Worm (Caenorhabditis elegans) whole organism, L1 larva: ENCODE data around the gene flp-34.
A peak's percentile ranks its signal among the peaks of the same experiment; 100 is the strongest.

Experiments
- C16A3.4 ChIP-seq: fragments of 150-350 bp; optimal IDR thresholded peaks from 2 replicates; lab custom pipeline; 2014; ENCODE audit warnings: missing biosample characterization, missing genetic modification characterization
- Y116A8C.19 ChIP-seq: sonication (generic microtip); optimal IDR thresholded peaks from 2 replicates; lab custom pipeline; 2016; ENCODE audit warnings: missing compliant biosample characterization, missing genetic modification characterization, borderline replicate concordance
- blmp-1 ChIP-seq: fragments of 150-350 bp; optimal IDR thresholded peaks from 2 replicates; lab custom pipeline; 2014; ENCODE audit warnings: missing biosample characterization, missing genetic modification characterization
- ceh-63 ChIP-seq: fragments of 200-800 bp; sonication (Bioruptor generic); optimal IDR thresholded peaks from 2 replicates; lab custom pipeline; 2018; ENCODE audit warnings: mild to moderate bottlenecking, missing genetic modification characterization, missing compliant biosample characterization
- ceh-8 ChIP-seq: fragments of 200-800 bp; sonication (Bioruptor generic); optimal IDR thresholded peaks from 2 replicates; lab custom pipeline; 2018; ENCODE audit warnings: mild to moderate bottlenecking, missing genetic modification characterization, moderate library complexity, missing compliant biosample characterization
- ceh-82 ChIP-seq, 3 experiments: fragments of 150-350 bp in 1 of 3; sonication (generic microtip) in 2 of 3; optimal IDR thresholded peaks; 2 replicates each; lab custom pipeline; 2014 to 2017; ENCODE audit warnings: missing biosample characterization in 3 of 3, missing genetic modification characterization in 3 of 3
- ceh-90 ChIP-seq: sonication (generic microtip); optimal IDR thresholded peaks from 2 replicates; lab custom pipeline; 2016; ENCODE audit warnings: missing genetic modification characterization, missing compliant biosample characterization
- ces-1 ChIP-seq: fragments of 150-350 bp; optimal IDR thresholded peaks from 2 replicates; lab custom pipeline; 2014; ENCODE audit warnings: missing biosample characterization, missing genetic modification reagents, missing genetic modification characterization
- dpl-1 ChIP-seq, 3 experiments: fragments of 150-350 bp in 2 of 3; sonication (generic microtip) in 1 of 3; optimal IDR thresholded peaks; 2 replicates each; lab custom pipeline; 2014 to 2017; ENCODE audit warnings: missing biosample characterization in 3 of 3, missing genetic modification characterization in 3 of 3, missing genetic modification reagents in 3 of 3
- dsc-1 ChIP-seq: sonication (generic microtip); optimal IDR thresholded peaks from 2 replicates; lab custom pipeline; 2016; ENCODE audit warnings: mild to moderate bottlenecking, missing genetic modification characterization, missing compliant biosample characterization
- efl-1 ChIP-seq, 4 experiments: fragments of 150-350 bp; optimal IDR thresholded peaks in 3 of 4; peaks in 1 of 4; 1 replicate in 1 of 4; 2 replicates in 3 of 4; lab custom pipeline; 2014; ENCODE audit warnings: missing biosample characterization in 2 of 4, missing genetic modification characterization in 2 of 4, missing genetic modification reagents in 2 of 4
- efl-3 ChIP-seq: fragments of 200-800 bp; sonication (Bioruptor generic); optimal IDR thresholded peaks from 2 replicates; lab custom pipeline; 2018; ENCODE audit warnings: mild to moderate bottlenecking, missing genetic modification characterization, missing compliant biosample characterization
- egl-13 ChIP-seq: sonication (generic microtip); optimal IDR thresholded peaks from 2 replicates; lab custom pipeline; 2016; ENCODE audit warnings: missing genotype, missing genetic modification reagents, missing genetic modification characterization, missing compliant biosample characterization
- ets-5 ChIP-seq: fragments of 200-800 bp; sonication (Bioruptor generic); IDR thresholded peaks from 2 replicates; pipeline ENCODE4 v1.3.6; 2022; ENCODE audit warnings: missing genetic modification characterization, missing compliant biosample characterization
- fkh-8 ChIP-seq: sonication (generic microtip); optimal IDR thresholded peaks from 2 replicates; lab custom pipeline; 2016; ENCODE audit warnings: mild to moderate bottlenecking, missing genetic modification characterization, missing compliant biosample characterization
- fos-1 ChIP-seq: fragments of 150-350 bp; optimal IDR thresholded peaks from 2 replicates; lab custom pipeline; 2014; ENCODE audit warnings: missing biosample characterization, missing genetic modification characterization
- hlh-4 ChIP-seq: sonication (generic microtip); optimal IDR thresholded peaks from 2 replicates; lab custom pipeline; 2016; ENCODE audit warnings: mild to moderate bottlenecking, missing genetic modification characterization, missing compliant biosample characterization
- hpl-2 ChIP-seq: fragments of 150-350 bp; optimal IDR thresholded peaks from 2 replicates; lab custom pipeline; 2014; ENCODE audit warnings: missing biosample characterization, missing genetic modification reagents, missing genetic modification characterization
- isw-1 ChIP-seq: fragments of 200-800 bp; sonication (Bioruptor generic); IDR thresholded peaks from 2 replicates; pipeline ENCODE4 v1.3.6; 2022; ENCODE audit warnings: missing genetic modification characterization, missing compliant biosample characterization
- jun-1 ChIP-seq: fragments of 150-350 bp; optimal IDR thresholded peaks from 2 replicates; lab custom pipeline; 2014; ENCODE audit warnings: missing biosample characterization, missing genetic modification reagents, missing genetic modification characterization
- lin-35 ChIP-seq, 2 experiments: fragments of 150-350 bp; optimal IDR thresholded peaks; 2 replicates each; lab custom pipeline; 2014; ENCODE audit warnings: missing biosample characterization in 2 of 2, missing genetic modification characterization in 2 of 2, missing genetic modification reagents in 2 of 2
- lin-39 ChIP-seq: fragments of 150-350 bp; optimal IDR thresholded peaks from 2 replicates; lab custom pipeline; 2014; ENCODE audit warnings: missing biosample characterization, missing genetic modification reagents, missing genetic modification characterization
- lir-3 ChIP-seq: sonication (generic microtip); optimal IDR thresholded peaks from 2 replicates; lab custom pipeline; 2016; ENCODE audit warnings: mild to moderate bottlenecking, missing genetic modification characterization, moderate library complexity, missing compliant biosample characterization; ENCODE audit not compliant: poor library complexity
- lsy-2 ChIP-seq, 2 experiments: fragments of 150-350 bp; optimal IDR thresholded peaks; 2 replicates each; lab custom pipeline; 2014; ENCODE audit warnings: missing biosample characterization in 2 of 2, missing genetic modification characterization in 2 of 2
- mab-9 ChIP-seq: fragments of 200-800 bp; sonication (Bioruptor generic); IDR thresholded peaks from 2 replicates; pipeline ENCODE4 v1.3.6; 2022; ENCODE audit warnings: missing genetic modification reagents, missing genetic modification characterization, missing compliant biosample characterization
- mep-1 ChIP-seq: fragments of 150-350 bp; optimal IDR thresholded peaks from 2 replicates; lab custom pipeline; 2014; ENCODE audit warnings: missing biosample characterization, missing genetic modification characterization
- nhr-11 ChIP-seq: fragments of 150-350 bp; optimal IDR thresholded peaks from 2 replicates; lab custom pipeline; 2014; ENCODE audit warnings: missing biosample characterization, missing genetic modification characterization
- nhr-19 ChIP-seq: fragments of 200-800 bp; sonication (Bioruptor generic); conservative IDR thresholded peaks from 2 replicates; pipeline ENCODE4 v1.3.6; 2022; ENCODE audit warnings: missing genetic modification characterization, missing compliant biosample characterization
- nhr-20 ChIP-seq: sonication (generic microtip); optimal IDR thresholded peaks from 2 replicates; lab custom pipeline; 2016; ENCODE audit warnings: mild to moderate bottlenecking, missing genetic modification characterization, missing compliant biosample characterization
- nhr-47 ChIP-seq: sonication (generic microtip); optimal IDR thresholded peaks from 2 replicates; lab custom pipeline; 2016; ENCODE audit warnings: mild to moderate bottlenecking, missing genetic modification characterization, moderate library complexity, missing compliant biosample characterization
- nhr-84 ChIP-seq: sonication (generic microtip); optimal IDR thresholded peaks from 2 replicates; lab custom pipeline; 2017; ENCODE audit warnings: missing biosample characterization, missing genetic modification characterization
- nhr-85 ChIP-seq: sonication (generic microtip); peaks from one replicate; lab custom pipeline; 2016; ENCODE audit warnings: missing genetic modification characterization, inconsistent platforms, missing compliant biosample characterization
- pag-3 ChIP-seq: sonication (generic microtip); optimal IDR thresholded peaks from 2 replicates; lab custom pipeline; 2017; ENCODE audit warnings: missing genetic modification characterization, mild to moderate bottlenecking, missing compliant biosample characterization, antibody characterized with exemption, borderline replicate concordance; ENCODE audit not compliant: insufficient read depth
- pqm-1 ChIP-seq: sonication (generic microtip); optimal IDR thresholded peaks from 3 replicates; lab custom pipeline; 2017; ENCODE audit warnings: missing biosample characterization, missing genetic modification characterization
- rnt-1 ChIP-seq: sonication (generic microtip); optimal IDR thresholded peaks from 2 replicates; lab custom pipeline; 2016; ENCODE audit warnings: mild to moderate bottlenecking, missing genetic modification characterization, moderate library complexity, missing compliant biosample characterization
- snpc-4 ChIP-seq: fragments of 150-350 bp; optimal IDR thresholded peaks from 2 replicates; lab custom pipeline; 2014; ENCODE audit warnings: missing biosample characterization, missing genetic modification characterization
- sox-4 ChIP-seq: sonication (generic microtip); optimal IDR thresholded peaks from 2 replicates; lab custom pipeline; 2016; ENCODE audit warnings: missing genetic modification characterization, missing compliant biosample characterization
- sptf-1 ChIP-seq: fragments of 150-350 bp; optimal IDR thresholded peaks from 2 replicates; lab custom pipeline; 2014; ENCODE audit warnings: missing biosample characterization, missing genetic modification characterization
- sup-37 ChIP-seq: fragments of 200-800 bp; sonication (Bioruptor generic); optimal IDR thresholded peaks from 2 replicates; lab custom pipeline; 2018; ENCODE audit warnings: mild to moderate bottlenecking, missing genetic modification characterization, missing compliant biosample characterization
- tlp-1 ChIP-seq: fragments of 150-350 bp; optimal IDR thresholded peaks from 2 replicates; lab custom pipeline; 2014; ENCODE audit warnings: missing biosample characterization, missing genetic modification characterization
- unc-130 ChIP-seq: fragments of 150-350 bp; optimal IDR thresholded peaks from 2 replicates; lab custom pipeline; 2017; ENCODE audit warnings: missing biosample characterization, missing genetic modification characterization, inconsistent platforms
- unc-30 ChIP-seq: sonication (generic microtip); optimal IDR thresholded peaks from 2 replicates; lab custom pipeline; 2017; ENCODE audit warnings: missing biosample characterization, missing genetic modification characterization
- unc-62 ChIP-seq: fragments of 150-350 bp; optimal IDR thresholded peaks from 2 replicates; lab custom pipeline; 2014; ENCODE audit warnings: missing biosample characterization, missing genetic modification reagents, missing genetic modification characterization
- ztf-11 ChIP-seq, 2 experiments: sonication (generic microtip); optimal IDR thresholded peaks; 2 replicates each; lab custom pipeline; 2016 to 2017; ENCODE audit warnings: missing genetic modification characterization in 2 of 2, missing biosample characterization in 1 of 2, missing compliant biosample characterization in 1 of 2
- ztf-4 ChIP-seq: fragments of 150-350 bp; optimal IDR thresholded peaks from 2 replicates; lab custom pipeline; 2014; ENCODE audit warnings: missing biosample characterization, missing genetic modification characterization

The flp-34 gene

DNA sequence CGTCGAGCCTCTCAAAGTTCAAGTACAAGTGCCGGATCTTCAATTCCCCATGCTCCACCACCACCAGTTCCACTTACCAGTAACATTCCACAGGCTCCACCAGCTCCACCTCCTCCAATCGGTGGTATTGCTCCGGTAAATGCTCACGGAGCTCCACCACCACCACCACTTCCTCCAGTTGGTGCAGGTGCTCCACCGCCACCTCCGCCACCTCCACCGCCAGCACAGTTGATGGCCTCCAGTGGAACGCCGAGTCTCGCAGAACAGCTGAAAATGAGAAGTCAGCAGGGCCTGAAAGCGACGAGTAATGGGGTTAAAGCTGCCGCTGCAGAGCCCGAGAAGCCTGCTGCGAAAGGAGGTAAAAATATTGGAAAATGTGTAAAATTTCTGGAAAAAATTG is 42.9 kb downstream of the flp-34 start:
- no peak for TF ChIP-seq nhr-19 (GFP tag; lab: Robert Waterston, UW)
- TF ChIP-seq rnt-1 (tag; lab: Kevin White, UChicago), result no peak
- TF ChIP-seq nhr-47 (tag; lab: Kevin White, UChicago), result no peak
- no peak for TF ChIP-seq nhr-85 (tag; lab: Kevin White, UChicago)
- TF ChIP-seq ztf-11 (tag; optimal IDR thresholded peaks at IDR 0.05; lab: Kevin White, UChicago), result peak in 1 of 2 experiments; percentile 0
- no peak for TF ChIP-seq jun-1
- no peak for TF ChIP-seq ztf-4 (tag; lab: Kevin White, UChicago)
- TF ChIP-seq fos-1 (tag; lab: Kevin White, UChicago), result no peak
- TF ChIP-seq ceh-8 (GFP tag; lab: Kevin White, UChicago), result peak; percentile 4

DNA sequence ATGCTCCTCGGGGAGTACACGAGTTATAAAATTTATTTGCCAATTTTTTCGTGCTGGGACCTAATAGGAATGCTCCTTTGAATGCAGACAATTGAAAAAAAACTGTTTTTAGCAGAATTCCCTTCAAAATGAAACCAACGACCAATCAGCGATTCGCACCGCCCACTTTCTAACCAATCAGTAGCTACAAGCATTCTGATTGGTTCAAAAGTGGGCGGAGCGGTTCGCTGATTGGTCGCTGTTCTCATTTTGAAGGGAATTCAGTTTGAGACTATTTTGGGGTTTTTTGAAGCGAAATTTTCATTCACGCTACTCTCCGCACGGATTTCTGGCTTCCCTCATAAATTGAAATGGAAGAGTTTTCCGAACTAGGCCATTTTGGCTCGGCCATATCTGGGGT is 50.1 kb downstream of the flp-34 start:
- TF ChIP-seq nhr-85 (tag; lab: Kevin White, UChicago) (peak; percentile 64), ceh-63 (GFP tag; lab: Kevin White, UChicago) (no peak)

DNA sequence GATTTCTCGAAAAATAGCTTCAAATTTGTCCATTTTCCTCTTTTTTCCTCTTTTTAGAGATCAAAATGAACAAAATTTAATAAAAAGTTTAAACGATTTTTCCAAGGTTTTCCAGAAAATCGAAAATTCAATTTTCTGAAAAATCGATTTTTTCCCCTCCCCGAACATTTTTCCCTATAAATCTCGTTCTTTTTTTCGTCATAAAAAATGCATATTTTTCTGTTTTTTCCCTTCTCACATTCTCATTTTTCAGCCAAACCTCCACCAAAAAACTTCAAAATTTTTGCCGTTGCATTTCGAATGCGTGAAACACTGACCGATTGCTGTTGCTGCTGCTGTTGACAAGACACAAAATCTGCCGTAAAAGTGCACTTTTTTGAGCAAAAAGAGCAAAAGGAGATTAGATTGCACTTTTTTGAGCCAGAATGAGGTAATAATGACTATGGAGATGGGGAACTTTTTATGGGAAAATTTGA is 50.9 kb downstream of the flp-34 start, which contains the start of the genes Y50D4C.12 and unc-34:
Gene Y50D4C.12, plus strand, starts transcription at position 301 of the 476 bp plus-strand sequence.
Gene unc-34, plus strand, starts transcription at position 426 of the 476 bp plus-strand sequence.
- TF ChIP-seq tlp-1 (tag; lab: Kevin White, UChicago), result no peak
- no peak for TF ChIP-seq egl-13
- TF ChIP-seq efl-3 (GFP tag; lab: Kevin White, UChicago), result no peak
- no peak for TF ChIP-seq ceh-63 (GFP tag; lab: Kevin White, UChicago)
- no peak for TF ChIP-seq unc-62 (GFP tag; lab: Kevin White, UChicago)
- TF ChIP-seq ets-5, result no peak
- TF ChIP-seq sptf-1, result no peak
- no peak for TF ChIP-seq nhr-84 (tag; lab: Kevin White, UChicago)
- no peak for TF ChIP-seq hpl-2
- TF ChIP-seq mab-9 (GFP tag; lab: Robert Waterston, UW), result no peak
- no peak for TF ChIP-seq lin-39 (tag; lab: Kevin White, UChicago)
- no peak for TF ChIP-seq dsc-1 (tag; lab: Kevin White, UChicago)
- TF ChIP-seq snpc-4 (tag; lab: Kevin White, UChicago), result no peak
- no peak for TF ChIP-seq ceh-90
- no peak for TF ChIP-seq dpl-1 (GFP tag; optimal IDR thresholded peaks at IDR 0.05; lab: Kevin White, UChicago)
- TF ChIP-seq hlh-4 (tag; lab: Kevin White, UChicago), result no peak
- no peak for TF ChIP-seq ztf-4 (tag; lab: Kevin White, UChicago)
- TF ChIP-seq isw-1, result no peak
- TF ChIP-seq sox-4 (tag; lab: Kevin White, UChicago), result no peak
- no peak for TF ChIP-seq blmp-1 (tag; lab: Kevin White, UChicago)

DNA sequence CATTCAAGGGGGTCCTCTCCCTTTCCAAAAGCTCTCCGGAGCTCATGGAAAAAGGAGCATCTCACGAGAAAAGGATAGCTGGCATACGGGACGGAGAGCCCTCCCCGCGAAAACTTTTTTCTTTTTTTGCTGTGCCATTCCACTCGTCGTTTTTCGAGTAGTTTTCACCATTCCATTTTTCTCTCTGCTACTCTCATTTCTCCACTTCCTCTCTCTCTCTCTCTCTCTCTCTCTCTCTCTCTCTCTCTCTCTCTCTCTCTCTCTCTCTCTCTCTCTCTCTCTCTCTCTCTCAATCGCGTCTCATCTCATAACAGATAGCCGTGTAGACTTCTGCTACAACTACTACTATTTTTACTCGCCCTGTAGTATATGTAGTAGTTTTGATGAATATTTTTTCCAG is 53.5 kb downstream of the flp-34 start:
- TF ChIP-seq lin-39 (tag; lab: Kevin White, UChicago) (peak; percentile 26), tlp-1 (tag; lab: Kevin White, UChicago) (no peak), ztf-11 (tag; optimal IDR thresholded peaks at IDR 0.05; lab: Kevin White, UChicago) (no peak), nhr-20 (tag; lab: Kevin White, UChicago) (no peak), ceh-82 (tag; optimal IDR thresholded peaks at IDR 0.05; lab: Kevin White, UChicago) (peak in 2 of 3 experiments; percentile 45 to 57), ces-1 (GFP tag; lab: Kevin White, UChicago) (no peak), nhr-85 (tag; lab: Kevin White, UChicago) (peak; percentile 42), isw-1 (peak; percentile 25), mep-1 (tag; lab: Kevin White, UChicago) (peak; percentile 43), lsy-2 (tag; optimal IDR thresholded peaks at IDR 0.05; lab: Kevin White, UChicago) (peak; percentile 54 to 61), unc-30 (no peak), hpl-2 (no peak), snpc-4 (tag; lab: Kevin White, UChicago) (no peak), sup-37 (GFP tag; lab: Kevin White, UChicago) (peak; percentile 22), ets-5 (no peak), lir-3 (tag; lab: Kevin White, UChicago) (no peak), fos-1 (tag; lab: Kevin White, UChicago) (peak; percentile 26), fkh-8 (tag; lab: Kevin White, UChicago) (peak; percentile 19), C16A3.4 (tag; lab: Kevin White, UChicago) (peak; percentile 20), nhr-11 (tag; lab: Kevin White, UChicago) (peak; percentile 47), efl-1 (optimal IDR thresholded peaks at IDR 0.05; lab: Kevin White, UChicago) (peak; percentile 68 to 76), efl-1 (GFP tag; optimal IDR thresholded peaks at IDR 0.05 in 1 of 2; lab: Kevin White, UChicago) (peak; percentile 34 to 95), pag-3 (tag; lab: Kevin White, UChicago) (peak; percentile 87), pqm-1 (tag; lab: Kevin White, UChicago) (no peak), nhr-47 (tag; lab: Kevin White, UChicago) (no peak), Y116A8C.19 (no peak), lin-35 (GFP tag; optimal IDR thresholded peaks at IDR 0.05; lab: Kevin White, UChicago) (peak; percentile 23 to 60), unc-130 (no peak), dpl-1 (GFP tag; optimal IDR thresholded peaks at IDR 0.05; lab: Kevin White, UChicago) (peak; percentile 0 to 37 (median 29))
